Fruit fly (Drosophila melanogaster): ENCODE data around the gene CG10864.

Gene CG10864

DNA sequence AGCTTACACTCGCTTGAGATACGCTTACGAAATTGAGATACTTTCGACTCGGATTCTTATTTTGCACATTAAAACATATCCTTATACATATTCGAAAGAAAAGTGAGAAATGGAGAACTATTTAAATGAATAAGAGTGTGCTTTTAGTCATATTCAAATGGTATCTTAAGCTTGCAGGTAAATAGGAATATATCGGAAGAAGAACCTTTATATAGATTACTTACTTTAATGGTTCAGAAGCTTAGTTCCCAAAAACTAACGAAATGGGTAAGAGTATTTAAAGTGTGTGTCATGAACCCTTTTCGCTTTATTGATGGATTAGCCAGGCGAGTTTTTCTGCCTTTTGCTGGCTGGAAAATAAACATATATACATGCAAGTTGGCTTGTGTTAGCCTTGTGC, 47.5 kb upstream of the CG10864 start (continued):
- TF ChIP-seq Lpt (GFP tag; optimal IDR thresholded peaks at IDR 0.05) (peak; percentile 17), CG34406 (GFP tag; optimal IDR thresholded peaks at IDR 0.05) (no peak), OdsH (GFP tag; optimal IDR thresholded peaks at IDR 0.05) (peak; percentile 12), Ets21C (GFP tag; optimal IDR thresholded peaks at IDR 0.05) (no peak), CG9139 (GFP tag; optimal IDR thresholded peaks at IDR 0.05) (no peak), CG11902 (GFP tag; optimal IDR thresholded peaks at IDR 0.05) (no peak), net (GFP tag; optimal IDR thresholded peaks at IDR 0.05) (no peak), CG4318 (GFP tag; optimal IDR thresholded peaks at IDR 0.05) (no peak), lz (GFP tag; optimal IDR thresholded peaks at IDR 0.05) (peak; percentile 16), CG6854 (GFP tag; optimal IDR thresholded peaks at IDR 0.05) (no peak), dsx (GFP tag; optimal IDR thresholded peaks at IDR 0.05; ENCODE audit: poor library complexity, severe bottlenecking) (no peak), Met (GFP tag; optimal IDR thresholded peaks at IDR 0.05) (peak; percentile 2), acj6 (GFP tag; optimal IDR thresholded peaks at IDR 0.05) (peak; percentile 32), CG6276 (GFP tag; optimal IDR thresholded peaks at IDR 0.05) (no peak), salr (GFP tag; optimal IDR thresholded peaks at IDR 0.05) (peak in 1 of 2 experiments; percentile 41), CG1621 (tag; optimal IDR thresholded peaks at IDR 0.05) (no peak)

DNA sequence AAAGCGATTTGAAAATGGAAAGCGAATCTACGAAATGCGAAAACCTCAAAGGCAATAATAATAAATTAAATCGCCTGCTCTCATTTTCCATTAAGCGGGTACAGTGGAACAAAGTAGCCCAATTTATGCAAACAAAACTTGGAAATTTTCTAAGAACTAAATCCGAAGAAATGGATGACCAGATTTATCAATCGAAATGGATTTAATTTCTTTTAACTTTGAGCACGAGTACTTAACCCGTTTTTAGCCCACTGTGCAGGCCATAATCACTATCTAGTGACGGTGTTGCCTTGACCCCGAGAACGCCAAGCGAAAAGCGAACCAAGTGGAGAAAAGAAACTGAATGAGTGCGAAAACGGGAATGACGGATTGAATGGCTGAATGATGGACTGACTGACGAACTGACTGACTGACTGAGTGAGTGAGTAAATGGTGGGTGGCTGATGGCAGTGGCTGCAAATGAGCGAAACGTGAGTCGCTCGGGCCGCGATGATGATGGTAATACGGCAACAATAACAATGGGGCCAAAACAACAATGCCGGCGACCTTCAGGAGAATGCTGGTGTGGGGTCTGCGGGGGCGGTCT, 44.9 kb upstream of the CG10864 start:
- peak; percentile 86 for TF ChIP-seq CG15336 (GFP tag; IDR thresholded peaks at IDR 0.05)
- TF ChIP-seq CG9139 (GFP tag; optimal IDR thresholded peaks at IDR 0.05): peak; percentile 59
- TF ChIP-seq CG11294 (GFP tag; IDR thresholded peaks at IDR 0.05): peak; percentile 73
- peak; percentile 90 for TF ChIP-seq CG1621 (tag; optimal IDR thresholded peaks at IDR 0.05)
- peak; percentile 88 for TF ChIP-seq CG6792 (GFP tag; optimal IDR thresholded peaks at IDR 0.05)
- TF ChIP-seq esn (GFP tag; optimal IDR thresholded peaks at IDR 0.05): peak; percentile 75
- TF ChIP-seq Ets96B (tag; optimal IDR thresholded peaks at IDR 0.05): peak; percentile 89
- no peak for TF ChIP-seq Hr38 (GFP tag; optimal IDR thresholded peaks at IDR 0.05)
- TF ChIP-seq achi (GFP tag; optimal IDR thresholded peaks at IDR 0.05): peak; percentile 89
- TF ChIP-seq Sox102F (GFP tag; optimal IDR thresholded peaks at IDR 0.05): peak; percentile 74
- peak; percentile 71 for TF ChIP-seq Sox15 (GFP tag; optimal IDR thresholded peaks at IDR 0.05)
- TF ChIP-seq Lpt (GFP tag; optimal IDR thresholded peaks at IDR 0.05): peak; percentile 63
- TF ChIP-seq CG8319 (GFP tag; optimal IDR thresholded peaks at IDR 0.05): peak; percentile 80
- no peak for TF ChIP-seq Eip93F (GFP tag; optimal IDR thresholded peaks at IDR 0.05)
- peak; percentile 80 for TF ChIP-seq CG6808 (GFP tag; optimal IDR thresholded peaks at IDR 0.05)
- TF ChIP-seq CG16779 (tag; optimal IDR thresholded peaks at IDR 0.05): peak; percentile 72
- TF ChIP-seq cyc (GFP tag; optimal IDR thresholded peaks at IDR 0.05): peak; percentile 59
- peak; percentile 63 for TF ChIP-seq Smox (GFP tag; optimal IDR thresholded peaks at IDR 0.05)
- peak; percentile 70 for TF ChIP-seq topi (GFP tag; optimal IDR thresholded peaks at IDR 0.05)
- peak; percentile 89 for TF ChIP-seq CG3032 (tag; optimal IDR thresholded peaks at IDR 0.05)
- TF ChIP-seq OdsH (GFP tag; optimal IDR thresholded peaks at IDR 0.05): peak; percentile 86
- peak; percentile 87 for TF ChIP-seq CG8119 (GFP tag; IDR thresholded peaks at IDR 0.05)
- peak; percentile 87 for TF ChIP-seq CG32006 (GFP tag; optimal IDR thresholded peaks at IDR 0.05)
- TF ChIP-seq net (GFP tag; optimal IDR thresholded peaks at IDR 0.05): peak; percentile 88
- TF ChIP-seq eg (GFP tag; IDR thresholded peaks at IDR 0.05): peak; percentile 87
- peak; percentile 86 for TF ChIP-seq Hr4 (GFP tag; optimal IDR thresholded peaks at IDR 0.05)
- TF ChIP-seq CG7368 (GFP tag; optimal IDR thresholded peaks at IDR 0.05): peak; percentile 72
- TF ChIP-seq CG6163 (GFP tag; IDR thresholded peaks at IDR 0.05): peak; percentile 96
- peak; percentile 67 for TF ChIP-seq dac (GFP tag; optimal IDR thresholded peaks at IDR 0.05)
- TF ChIP-seq ss (GFP tag; optimal IDR thresholded peaks at IDR 0.05): peak; percentile 63 to 86
- peak; percentile 97 for TF ChIP-seq Eip78C (GFP tag)
- peak; percentile 85 for TF ChIP-seq CG10631 (GFP tag; optimal IDR thresholded peaks at IDR 0.05)
- TF ChIP-seq fkh (GFP tag; optimal IDR thresholded peaks at IDR 0.05): no peak
- TF ChIP-seq CG4318 (GFP tag; optimal IDR thresholded peaks at IDR 0.05): peak; percentile 69
- peak; percentile 71 for TF ChIP-seq CG31627 (GFP tag; optimal IDR thresholded peaks at IDR 0.05)
- no peak for TF ChIP-seq CG6854 (GFP tag; optimal IDR thresholded peaks at IDR 0.05)
- TF ChIP-seq svp (GFP tag): peak; percentile 93
- peak; percentile 88 for TF ChIP-seq spab (GFP tag; optimal IDR thresholded peaks at IDR 0.05)
- peak; percentile 80 to 83 for TF ChIP-seq salr (GFP tag; optimal IDR thresholded peaks at IDR 0.05)
- TF ChIP-seq Blimp-1 (GFP tag; optimal IDR thresholded peaks at IDR 0.05): no peak
- peak; percentile 69 for TF ChIP-seq lz (GFP tag; optimal IDR thresholded peaks at IDR 0.05)
- TF ChIP-seq CG6276 (GFP tag; optimal IDR thresholded peaks at IDR 0.05): peak; percentile 67
